Fruit fly (Drosophila melanogaster) whole organism, adult: ENCODE measurements around the gene shep.

Source experiments
- CG11617 ChIP-seq: fragments of 200-800 bp; sonication (Bioruptor generic); optimal IDR thresholded peaks from 2 replicates; lab custom pipeline; 2017; ENCODE audit warnings: mild to moderate bottlenecking, missing biosample characterization, missing genetic modification reagents, missing genetic modification characterization
- CG12768 ChIP-seq: fragments of 200-800 bp; sonication (Bioruptor generic); optimal IDR thresholded peaks from 2 replicates; lab custom pipeline; 2017; ENCODE audit warnings: missing biosample characterization, missing genetic modification characterization, mild to moderate bottlenecking, moderate library complexity, missing genetic modification reagents
- CG14711 ChIP-seq: fragments of 200-800 bp; sonication (Bioruptor generic); optimal IDR thresholded peaks from 2 replicates; lab custom pipeline; 2018; ENCODE audit warnings: missing biosample characterization, mild to moderate bottlenecking, missing genetic modification characterization, moderate library complexity
- CG1620 ChIP-seq: fragments of 200-800 bp; sonication (Bioruptor generic); optimal IDR thresholded peaks from 2 replicates; lab custom pipeline; 2016; ENCODE audit warnings: missing biosample characterization, missing genetic modification characterization
- CG33017 ChIP-seq: fragments of 200-800 bp; sonication (Bioruptor generic); optimal IDR thresholded peaks from 2 replicates; lab custom pipeline; 2018; ENCODE audit warnings: missing biosample characterization, mild to moderate bottlenecking, missing genetic modification characterization, moderate library complexity
- CG5204 ChIP-seq: fragments of 200-800 bp; sonication (Bioruptor generic); optimal IDR thresholded peaks from 2 replicates; lab custom pipeline; 2016; ENCODE audit warnings: missing biosample characterization, missing genetic modification characterization
- CG7045 ChIP-seq: fragments of 200-800 bp; sonication (Bioruptor generic); optimal IDR thresholded peaks from 2 replicates; lab custom pipeline; 2017; ENCODE audit warnings: missing biosample characterization, mild to moderate bottlenecking, missing genetic modification characterization
- CG7101 ChIP-seq: fragments of 200-800 bp; sonication (Bioruptor generic); optimal IDR thresholded peaks from 2 replicates; lab custom pipeline; 2018; ENCODE audit warnings: missing biosample characterization, mild to moderate bottlenecking, missing genetic modification characterization, moderate library complexity
- Clk ChIP-seq: fragments of 200-800 bp; sonication (Bioruptor generic); optimal IDR thresholded peaks from 2 replicates; lab custom pipeline; 2017; ENCODE audit warnings: missing biosample characterization, missing genetic modification characterization
- Crg-1 ChIP-seq: fragments of 200-800 bp; sonication (Bioruptor generic); optimal IDR thresholded peaks from 2 replicates; lab custom pipeline; 2016; ENCODE audit warnings: missing biosample characterization, missing genetic modification characterization
- Hr96 ChIP-seq: fragments of 200-800 bp; sonication (Bioruptor generic); optimal IDR thresholded peaks from 2 replicates; lab custom pipeline; 2016; ENCODE audit warnings: missing biosample characterization, missing genetic modification characterization
- Mnt ChIP-seq: fragments of 200-800 bp; sonication (Bioruptor generic); optimal IDR thresholded peaks from 2 replicates; lab custom pipeline; 2016; ENCODE audit warnings: missing biosample characterization, mild to moderate bottlenecking, missing genetic modification characterization
- bab1 ChIP-seq: fragments of 200-800 bp; sonication (Bioruptor generic); optimal IDR thresholded peaks from 3 replicates; lab custom pipeline; 2019; ENCODE audit warnings: missing biosample characterization, mild to moderate bottlenecking, missing genetic modification characterization, moderate library complexity
- cic ChIP-seq: fragments of 200-800 bp; sonication (Bioruptor generic); optimal IDR thresholded peaks from 2 replicates; lab custom pipeline; 2017; ENCODE audit warnings: missing biosample characterization, mild to moderate bottlenecking, missing genetic modification characterization, moderate library complexity
- cnc ChIP-seq, 2 experiments: fragments of >200 bp; optimal IDR thresholded peaks; 2 replicates each; lab custom pipeline; 2017
- kay ChIP-seq: fragments of 200-800 bp; sonication (Bioruptor generic); peaks from one replicate; lab custom pipeline; 2016; ENCODE audit warnings: missing biosample characterization, missing genetic modification characterization, borderline replicate concordance
- ovo ChIP-seq: fragments of 200-800 bp; sonication (Bioruptor generic); optimal IDR thresholded peaks from 2 replicates; lab custom pipeline; 2016; ENCODE audit warnings: missing biosample characterization, missing genetic modification characterization
- pad ChIP-seq: fragments of 200-800 bp; sonication (Bioruptor generic); optimal IDR thresholded peaks from 3 replicates; lab custom pipeline; 2017; ENCODE audit warnings: missing biosample characterization, missing genetic modification characterization, mild to moderate bottlenecking, moderate library complexity, missing genetic modification reagents
- tj ChIP-seq: fragments of 200-800 bp; sonication (Bioruptor generic); optimal IDR thresholded peaks from 3 replicates; lab custom pipeline; 2017; ENCODE audit warnings: missing biosample characterization, mild to moderate bottlenecking, missing genetic modification characterization, moderate library complexity
- toe ChIP-seq: fragments of 200-800 bp; sonication (Bioruptor generic); optimal IDR thresholded peaks from 2 replicates; lab custom pipeline; 2016; ENCODE audit warnings: missing biosample characterization, missing genetic modification characterization

Gene shep

DNA sequence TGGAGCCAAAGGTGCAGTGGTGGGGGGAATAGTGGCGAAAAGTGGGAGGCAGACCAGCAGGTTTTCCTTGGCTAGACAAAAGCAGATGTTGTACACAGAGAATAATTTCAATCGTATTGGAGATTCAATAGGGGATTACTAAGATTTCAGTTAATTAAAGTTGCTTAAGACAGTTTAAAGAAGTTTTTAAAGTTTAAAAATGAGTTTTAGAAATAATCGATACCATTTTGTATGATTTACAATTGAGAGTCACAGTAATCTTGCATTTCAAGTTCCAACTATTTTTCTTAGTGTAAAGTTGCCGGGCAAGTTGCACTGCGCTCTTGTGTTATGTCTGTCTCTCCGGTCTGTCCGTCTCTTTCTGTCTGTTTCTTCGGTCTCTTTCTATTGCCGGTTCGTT is 28.9 kb downstream of the shep start:
- peak; percentile 78 for TF ChIP-seq toe (GFP tag; lab: Kevin White, UChicago)
- TF ChIP-seq CG1620 (GFP tag; lab: Kevin White, UChicago), result no peak
- no peak for TF ChIP-seq kay (GFP tag; lab: Kevin White, UChicago)
- peak; percentile 31 for TF ChIP-seq pad (GFP tag; lab: Kevin White, UChicago)
- peak; percentile 79 for TF ChIP-seq Hr96
- no peak for TF ChIP-seq cnc (optimal IDR thresholded peaks at IDR 0.05; lab: Kevin White, UChicago)
- TF ChIP-seq bab1 (GFP tag; lab: Kevin White, UChicago), result peak; percentile 80
- peak; percentile 45 for TF ChIP-seq CG14711 (tag; lab: Kevin White, UChicago)
- TF ChIP-seq tj, result peak; percentile 54
- TF ChIP-seq CG12768 (GFP tag; lab: Kevin White, UChicago), result peak; percentile 76
- peak; percentile 83 for TF ChIP-seq CG7045
- TF ChIP-seq CG7101 (tag; lab: Kevin White, UChicago), result peak; percentile 37
- TF ChIP-seq CG11617 (GFP tag; lab: Kevin White, UChicago), result peak; percentile 40
- no peak for TF ChIP-seq ovo (GFP tag; lab: Kevin White, UChicago)
- TF ChIP-seq cic (GFP tag; lab: Kevin White, UChicago), result no peak
- TF ChIP-seq CG5204 (GFP tag; lab: Kevin White, UChicago), result peak; percentile 47
- no peak for TF ChIP-seq Mnt (GFP tag; lab: Kevin White, UChicago)
- no peak for TF ChIP-seq Crg-1 (GFP tag; lab: Kevin White, UChicago)
- TF ChIP-seq CG33017 (tag; lab: Kevin White, UChicago), result peak; percentile 51
- TF ChIP-seq Clk, result peak; percentile 60

DNA sequence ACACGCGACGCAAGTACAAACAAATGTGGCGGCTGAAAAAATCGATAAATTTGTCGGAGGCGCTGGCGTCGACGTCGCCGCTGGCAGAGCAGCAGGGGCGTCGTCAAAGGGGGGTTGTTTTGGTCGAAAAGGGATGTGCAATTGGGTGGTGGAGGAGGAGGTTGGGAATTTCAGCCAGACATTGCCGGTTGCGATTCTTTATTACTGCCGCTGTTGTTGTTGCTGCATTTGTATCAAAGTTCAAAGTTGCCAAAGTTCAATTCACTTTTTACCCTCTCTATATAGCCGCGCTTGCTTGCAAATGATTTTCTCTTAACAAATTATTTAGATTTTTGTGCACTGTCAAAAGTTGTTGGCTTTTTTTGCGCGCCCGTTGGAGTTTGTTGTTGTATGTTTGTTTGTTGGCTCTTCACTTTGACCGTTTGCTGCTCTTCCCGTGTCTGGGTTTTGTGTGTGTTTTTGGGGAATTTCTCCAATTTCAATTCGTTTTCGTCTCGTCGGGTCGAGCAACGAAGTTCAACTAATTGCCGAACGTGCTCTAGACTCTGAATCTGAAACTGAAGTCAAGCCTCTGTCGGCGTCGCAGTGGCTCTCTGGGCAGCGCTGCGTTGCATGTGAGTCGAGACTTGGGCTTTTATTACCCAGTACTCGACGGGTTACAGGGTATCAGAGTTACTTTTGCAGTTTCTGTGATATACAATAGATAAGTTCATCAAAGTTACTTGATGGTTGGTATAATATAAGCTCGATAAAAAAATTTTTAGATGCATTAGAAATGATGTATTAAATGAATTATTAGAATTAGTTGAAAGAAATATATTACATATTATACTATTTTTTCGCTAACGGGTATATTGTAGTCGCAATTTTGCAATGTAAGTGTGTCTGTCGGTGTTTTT is 29.6 kb downstream of the shep start:
- TF ChIP-seq CG5204 (GFP tag; lab: Kevin White, UChicago) (peak; percentile 44), Crg-1 (GFP tag; lab: Kevin White, UChicago) (no peak), CG12768 (GFP tag; lab: Kevin White, UChicago) (peak; percentile 65), Clk (peak; percentile 26), Hr96 (peak; percentile 54), CG7101 (tag; lab: Kevin White, UChicago) (peak; percentile 45), pad (GFP tag; lab: Kevin White, UChicago) (no peak), toe (GFP tag; lab: Kevin White, UChicago) (peak; percentile 61), CG11617 (GFP tag; lab: Kevin White, UChicago) (peak; percentile 45), bab1 (GFP tag; lab: Kevin White, UChicago) (no peak), CG7045 (peak; percentile 46)

DNA sequence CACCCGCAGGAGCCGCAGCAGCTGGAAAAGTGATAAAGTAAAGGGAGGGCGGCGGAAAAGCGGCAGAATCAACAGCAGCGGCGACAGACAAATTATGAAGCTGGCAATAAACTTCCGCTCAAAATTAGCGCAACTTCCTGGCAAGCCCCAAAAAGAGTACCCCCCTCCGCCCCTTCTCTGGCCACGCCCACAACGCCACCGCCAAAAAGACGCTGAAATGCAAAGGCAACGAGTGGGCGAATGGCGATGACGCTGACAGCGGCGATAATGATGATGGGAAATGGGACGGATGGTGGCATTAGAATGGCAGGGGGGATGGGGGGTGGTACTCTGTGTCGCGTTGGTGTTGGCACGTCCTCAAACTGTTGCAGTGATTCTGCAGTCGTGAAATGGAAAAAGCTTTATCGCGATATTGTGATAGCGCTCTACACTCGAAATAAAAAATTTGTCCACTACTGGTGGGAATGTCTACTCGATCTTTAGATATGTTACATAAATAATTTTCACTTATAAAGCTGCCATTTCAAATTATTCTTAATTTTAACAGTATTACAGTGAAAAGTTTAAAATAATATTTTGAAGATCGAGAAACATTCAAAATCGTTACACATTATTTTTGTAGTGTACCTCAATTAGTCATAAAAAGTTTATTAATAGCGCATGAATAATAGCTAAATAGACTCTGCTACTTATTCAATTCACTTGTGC is 30.8 kb downstream of the shep start:
- TF ChIP-seq pad (GFP tag; lab: Kevin White, UChicago), result peak; percentile 13
- no peak for TF ChIP-seq cnc (optimal IDR thresholded peaks at IDR 0.05; lab: Kevin White, UChicago)
- no peak for TF ChIP-seq ovo (GFP tag; lab: Kevin White, UChicago)
- no peak for TF ChIP-seq CG1620 (GFP tag; lab: Kevin White, UChicago)
- no peak for TF ChIP-seq Crg-1 (GFP tag; lab: Kevin White, UChicago)
- no peak for TF ChIP-seq Mnt (GFP tag; lab: Kevin White, UChicago)
- peak; percentile 69 for TF ChIP-seq CG14711 (tag; lab: Kevin White, UChicago)
- peak; percentile 43 for TF ChIP-seq CG7101 (tag; lab: Kevin White, UChicago)
- no peak for TF ChIP-seq CG5204 (GFP tag; lab: Kevin White, UChicago)
- peak; percentile 73 for TF ChIP-seq CG7045
- TF ChIP-seq toe (GFP tag; lab: Kevin White, UChicago), result peak; percentile 20
- TF ChIP-seq kay (GFP tag; lab: Kevin White, UChicago), result no peak
- peak; percentile 52 for TF ChIP-seq CG33017 (tag; lab: Kevin White, UChicago)
- TF ChIP-seq tj, result no peak
- no peak for TF ChIP-seq Clk
- peak; percentile 54 for TF ChIP-seq CG12768 (GFP tag; lab: Kevin White, UChicago)
- TF ChIP-seq CG11617 (GFP tag; lab: Kevin White, UChicago), result peak; percentile 35
- peak; percentile 58 for TF ChIP-seq Hr96
- TF ChIP-seq bab1 (GFP tag; lab: Kevin White, UChicago), result no peak
- no peak for TF ChIP-seq cic (GFP tag; lab: Kevin White, UChicago)

- TF ChIP-seq CG33017 (tag; lab: Kevin White, UChicago) (peak; percentile 9), CG12768 (GFP tag; lab: Kevin White, UChicago) (no peak), kay (GFP tag; lab: Kevin White, UChicago) (peak; percentile 33), cnc (optimal IDR thresholded peaks at IDR 0.05; lab: Kevin White, UChicago) (no peak)
Measured at dm6 chr3L:5243236-5243635, 34.5 kb downstream of the shep start.

dm6 chr3L:5234183-5234582 is 43.6 kb downstream of the shep start, which contains the start of gene CG4669:
Gene CG4669, plus strand, starts transcription at chr3L:5234483.
- TF ChIP-seq bab1 (GFP tag; lab: Kevin White, UChicago) (no peak), CG12768 (GFP tag; lab: Kevin White, UChicago) (no peak), CG1620 (GFP tag; lab: Kevin White, UChicago) (no peak), CG7101 (tag; lab: Kevin White, UChicago) (no peak), pad (GFP tag; lab: Kevin White, UChicago) (no peak), Hr96 (no peak), Crg-1 (GFP tag; lab: Kevin White, UChicago) (no peak), cic (GFP tag; lab: Kevin White, UChicago) (no peak), CG7045 (no peak), CG5204 (GFP tag; lab: Kevin White, UChicago) (no peak), tj (no peak), toe (GFP tag; lab: Kevin White, UChicago) (no peak), Clk (no peak), CG11617 (GFP tag; lab: Kevin White, UChicago) (no peak), cnc (optimal IDR thresholded peaks at IDR 0.05; lab: Kevin White, UChicago) (no peak), CG33017 (tag; lab: Kevin White, UChicago) (no peak), Mnt (GFP tag; lab: Kevin White, UChicago) (no peak), kay (GFP tag; lab: Kevin White, UChicago) (no peak), CG14711 (tag; lab: Kevin White, UChicago) (no peak)
